Worm (Caenorhabditis elegans) whole organism, L1 larva: ENCODE results near the gene C02D5.4.

Source experiments
- C34B4.2 ChIP-seq: sonication (generic microtip); optimal IDR thresholded peaks from 2 replicates; lab custom pipeline; 2017; ENCODE audit warnings: mild to moderate bottlenecking, missing genetic modification characterization, missing compliant biosample characterization
- F16B12.6 ChIP-seq: fragments of 150-350 bp; optimal IDR thresholded peaks from 2 replicates; lab custom pipeline; 2014; ENCODE audit warnings: missing biosample characterization, missing genetic modification characterization
- Y116A8C.19 ChIP-seq: sonication (generic microtip); optimal IDR thresholded peaks from 2 replicates; lab custom pipeline; 2016; ENCODE audit warnings: missing compliant biosample characterization, missing genetic modification characterization, borderline replicate concordance
- aha-1 ChIP-seq: fragments of 150-350 bp; optimal IDR thresholded peaks from 2 replicates; lab custom pipeline; 2014; ENCODE audit warnings: missing biosample characterization, missing genetic modification characterization
- alr-1 ChIP-seq: fragments of 200-800 bp; sonication (Bioruptor generic); optimal IDR thresholded peaks from 2 replicates; lab custom pipeline; 2018; ENCODE audit warnings: borderline replicate concordance, mild to moderate bottlenecking, missing genetic modification characterization, missing compliant biosample characterization
- aly-2 ChIP-seq: fragments of 150-350 bp; optimal IDR thresholded peaks from 2 replicates; lab custom pipeline; 2014; ENCODE audit warnings: missing biosample characterization, missing genetic modification characterization
- blmp-1 ChIP-seq: fragments of 150-350 bp; optimal IDR thresholded peaks from 2 replicates; lab custom pipeline; 2014; ENCODE audit warnings: missing biosample characterization, missing genetic modification characterization
- ceh-63 ChIP-seq: fragments of 200-800 bp; sonication (Bioruptor generic); optimal IDR thresholded peaks from 2 replicates; lab custom pipeline; 2018; ENCODE audit warnings: mild to moderate bottlenecking, missing genetic modification characterization, missing compliant biosample characterization
- ceh-82 ChIP-seq, 3 experiments: fragments of 150-350 bp in 1 of 3; sonication (generic microtip) in 2 of 3; optimal IDR thresholded peaks; 2 replicates each; lab custom pipeline; 2014 to 2017; ENCODE audit warnings: missing biosample characterization in 3 of 3, missing genetic modification characterization in 3 of 3
- dpl-1 ChIP-seq, 3 experiments: fragments of 150-350 bp in 2 of 3; sonication (generic microtip) in 1 of 3; optimal IDR thresholded peaks; 2 replicates each; lab custom pipeline; 2014 to 2017; ENCODE audit warnings: missing biosample characterization in 3 of 3, missing genetic modification characterization in 3 of 3, missing genetic modification reagents in 3 of 3
- dsc-1 ChIP-seq: sonication (generic microtip); optimal IDR thresholded peaks from 2 replicates; lab custom pipeline; 2016; ENCODE audit warnings: mild to moderate bottlenecking, missing genetic modification characterization, missing compliant biosample characterization
- efl-1 ChIP-seq, 4 experiments: fragments of 150-350 bp; optimal IDR thresholded peaks in 3 of 4; peaks in 1 of 4; 1 replicate in 1 of 4; 2 replicates in 3 of 4; lab custom pipeline; 2014; ENCODE audit warnings: missing biosample characterization in 2 of 4, missing genetic modification characterization in 2 of 4, missing genetic modification reagents in 2 of 4
- efl-3 ChIP-seq: fragments of 200-800 bp; sonication (Bioruptor generic); optimal IDR thresholded peaks from 2 replicates; lab custom pipeline; 2018; ENCODE audit warnings: mild to moderate bottlenecking, missing genetic modification characterization, missing compliant biosample characterization
- egl-13 ChIP-seq: sonication (generic microtip); optimal IDR thresholded peaks from 2 replicates; lab custom pipeline; 2016; ENCODE audit warnings: missing genotype, missing genetic modification reagents, missing genetic modification characterization, missing compliant biosample characterization
- egl-27 ChIP-seq, 2 experiments: fragments of 150-350 bp in 1 of 2; sonication (generic microtip); optimal IDR thresholded peaks; 3 replicates each; lab custom pipeline; 2017 to 2018; ENCODE audit warnings: missing biosample characterization in 2 of 2, missing genetic modification characterization in 2 of 2, missing genetic modification reagents in 2 of 2
- ets-5 ChIP-seq: fragments of 200-800 bp; sonication (Bioruptor generic); IDR thresholded peaks from 2 replicates; pipeline ENCODE4 v1.3.6; 2022; ENCODE audit warnings: missing genetic modification characterization, missing compliant biosample characterization
- fkh-4 ChIP-seq: sonication (generic microtip); optimal IDR thresholded peaks from 2 replicates; lab custom pipeline; 2016; ENCODE audit warnings: missing compliant biosample characterization, missing genetic modification characterization, borderline replicate concordance
- fkh-8 ChIP-seq: sonication (generic microtip); optimal IDR thresholded peaks from 2 replicates; lab custom pipeline; 2016; ENCODE audit warnings: mild to moderate bottlenecking, missing genetic modification characterization, missing compliant biosample characterization
- fos-1 ChIP-seq: fragments of 150-350 bp; optimal IDR thresholded peaks from 2 replicates; lab custom pipeline; 2014; ENCODE audit warnings: missing biosample characterization, missing genetic modification characterization
- hlh-17 ChIP-seq: fragments of 200-800 bp; sonication (Bioruptor generic); optimal IDR thresholded peaks from 2 replicates; lab custom pipeline; 2018; ENCODE audit warnings: missing genetic modification characterization, mild to moderate bottlenecking, missing compliant biosample characterization, moderate library complexity, borderline replicate concordance
- hlh-4 ChIP-seq: sonication (generic microtip); optimal IDR thresholded peaks from 2 replicates; lab custom pipeline; 2016; ENCODE audit warnings: mild to moderate bottlenecking, missing genetic modification characterization, missing compliant biosample characterization
- hpl-2 ChIP-seq: fragments of 150-350 bp; optimal IDR thresholded peaks from 2 replicates; lab custom pipeline; 2014; ENCODE audit warnings: missing biosample characterization, missing genetic modification reagents, missing genetic modification characterization
- irx-1 ChIP-seq: sonication (generic microtip); optimal IDR thresholded peaks from 2 replicates; lab custom pipeline; 2016; ENCODE audit warnings: missing genetic modification characterization, missing compliant biosample characterization
- jun-1 ChIP-seq: fragments of 150-350 bp; optimal IDR thresholded peaks from 2 replicates; lab custom pipeline; 2014; ENCODE audit warnings: missing biosample characterization, missing genetic modification reagents, missing genetic modification characterization
- lin-14 ChIP-seq: fragments of 200-800 bp; sonication (Bioruptor generic); optimal IDR thresholded peaks from 2 replicates; lab custom pipeline; 2018; ENCODE audit warnings: mild to moderate bottlenecking, missing genetic modification characterization, moderate library complexity, missing compliant biosample characterization
- lin-15B ChIP-seq: fragments of 150-350 bp; sonication (generic microtip); optimal IDR thresholded peaks from 3 replicates; lab custom pipeline; 2014; ENCODE audit warnings: missing biosample characterization, missing genetic modification characterization
- lin-35 ChIP-seq, 2 experiments: fragments of 150-350 bp; optimal IDR thresholded peaks; 2 replicates each; lab custom pipeline; 2014; ENCODE audit warnings: missing biosample characterization in 2 of 2, missing genetic modification characterization in 2 of 2, missing genetic modification reagents in 2 of 2
- lin-39 ChIP-seq: fragments of 150-350 bp; optimal IDR thresholded peaks from 2 replicates; lab custom pipeline; 2014; ENCODE audit warnings: missing biosample characterization, missing genetic modification reagents, missing genetic modification characterization
- mdl-1 ChIP-seq, 2 experiments: fragments of 150-350 bp; optimal IDR thresholded peaks; 2 replicates each; lab custom pipeline; 2014 to 2017; ENCODE audit warnings: missing biosample characterization in 2 of 2, missing genetic modification characterization in 2 of 2, inconsistent platforms in 1 of 2
- nhr-12 ChIP-seq: sonication (generic microtip); optimal IDR thresholded peaks from 2 replicates; lab custom pipeline; 2017; ENCODE audit warnings: missing biosample characterization, missing genetic modification characterization
- nhr-20 ChIP-seq: sonication (generic microtip); optimal IDR thresholded peaks from 2 replicates; lab custom pipeline; 2016; ENCODE audit warnings: mild to moderate bottlenecking, missing genetic modification characterization, missing compliant biosample characterization
- nhr-237 ChIP-seq: fragments of 150-350 bp; optimal IDR thresholded peaks from 2 replicates; lab custom pipeline; 2014; ENCODE audit warnings: missing biosample characterization, missing genetic modification characterization
- nhr-47 ChIP-seq: sonication (generic microtip); optimal IDR thresholded peaks from 2 replicates; lab custom pipeline; 2016; ENCODE audit warnings: mild to moderate bottlenecking, missing genetic modification characterization, moderate library complexity, missing compliant biosample characterization
- nhr-76 ChIP-seq: sonication (generic microtip); optimal IDR thresholded peaks from 2 replicates; lab custom pipeline; 2017; ENCODE audit warnings: missing biosample characterization, missing genetic modification characterization
- pax-3 ChIP-seq: fragments of 200-800 bp; sonication (Bioruptor generic); optimal IDR thresholded peaks from 2 replicates; lab custom pipeline; 2018; ENCODE audit warnings: mild to moderate bottlenecking, missing genetic modification characterization, moderate library complexity, missing compliant biosample characterization
- pqm-1 ChIP-seq: sonication (generic microtip); optimal IDR thresholded peaks from 3 replicates; lab custom pipeline; 2017; ENCODE audit warnings: missing biosample characterization, missing genetic modification characterization
- rnt-1 ChIP-seq: sonication (generic microtip); optimal IDR thresholded peaks from 2 replicates; lab custom pipeline; 2016; ENCODE audit warnings: mild to moderate bottlenecking, missing genetic modification characterization, moderate library complexity, missing compliant biosample characterization
- snpc-4 ChIP-seq: fragments of 150-350 bp; optimal IDR thresholded peaks from 2 replicates; lab custom pipeline; 2014; ENCODE audit warnings: missing biosample characterization, missing genetic modification characterization
- snu-23 ChIP-seq: sonication (generic microtip); optimal IDR thresholded peaks from 2 replicates; lab custom pipeline; 2016; ENCODE audit warnings: missing genetic modification characterization, missing compliant biosample characterization
- sptf-1 ChIP-seq: fragments of 150-350 bp; optimal IDR thresholded peaks from 2 replicates; lab custom pipeline; 2014; ENCODE audit warnings: missing biosample characterization, missing genetic modification characterization
- sup-37 ChIP-seq: fragments of 200-800 bp; sonication (Bioruptor generic); optimal IDR thresholded peaks from 2 replicates; lab custom pipeline; 2018; ENCODE audit warnings: mild to moderate bottlenecking, missing genetic modification characterization, missing compliant biosample characterization
- tbx-2 ChIP-seq: sonication (generic microtip); optimal IDR thresholded peaks from 2 replicates; lab custom pipeline; 2016; ENCODE audit warnings: missing genetic modification characterization, missing compliant biosample characterization
- tlp-1 ChIP-seq: fragments of 150-350 bp; optimal IDR thresholded peaks from 2 replicates; lab custom pipeline; 2014; ENCODE audit warnings: missing biosample characterization, missing genetic modification characterization
- unc-30 ChIP-seq: sonication (generic microtip); optimal IDR thresholded peaks from 2 replicates; lab custom pipeline; 2017; ENCODE audit warnings: missing biosample characterization, missing genetic modification characterization
- unc-62 ChIP-seq: fragments of 150-350 bp; optimal IDR thresholded peaks from 2 replicates; lab custom pipeline; 2014; ENCODE audit warnings: missing biosample characterization, missing genetic modification reagents, missing genetic modification characterization
- unc-86 ChIP-seq: sonication (generic microtip); optimal IDR thresholded peaks from 2 replicates; lab custom pipeline; 2016; ENCODE audit warnings: missing genetic modification characterization, missing compliant biosample characterization
- xbp-1 ChIP-seq: sonication (generic microtip); optimal IDR thresholded peaks from 2 replicates; lab custom pipeline; 2016; ENCODE audit warnings: missing genetic modification characterization, missing compliant biosample characterization
- ztf-11 ChIP-seq, 2 experiments: sonication (generic microtip); optimal IDR thresholded peaks; 2 replicates each; lab custom pipeline; 2016 to 2017; ENCODE audit warnings: missing genetic modification characterization in 2 of 2, missing biosample characterization in 1 of 2, missing compliant biosample characterization in 1 of 2
- ztf-4 ChIP-seq: fragments of 150-350 bp; optimal IDR thresholded peaks from 2 replicates; lab custom pipeline; 2014; ENCODE audit warnings: missing biosample characterization, missing genetic modification characterization

The C02D5.4 gene

DNA sequence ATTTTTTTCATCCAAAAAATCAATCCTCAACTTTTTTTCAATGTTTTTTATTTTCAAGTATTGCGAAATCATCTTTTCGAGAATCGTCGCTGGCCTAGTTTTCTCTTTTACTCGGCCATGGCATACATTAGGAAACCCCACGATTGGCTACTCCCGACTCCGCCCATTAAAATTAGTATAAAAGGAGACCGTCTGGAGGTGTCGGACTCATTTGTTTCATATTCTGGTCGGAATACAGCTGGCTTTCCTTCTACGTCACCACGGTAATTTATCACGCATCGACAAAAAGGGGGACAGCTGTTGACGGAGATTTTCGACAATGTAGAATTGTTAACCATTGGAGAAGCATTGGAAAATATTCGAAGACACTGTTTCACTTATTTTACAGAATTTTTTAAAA is 23.0 kb upstream of the C02D5.4 start (continued):
- TF ChIP-seq lin-14 (peak; percentile 86), sup-37 (GFP tag; lab: Kevin White, UChicago) (no peak), ceh-63 (GFP tag; lab: Kevin White, UChicago) (no peak), aha-1 (no peak), ceh-82 (tag; optimal IDR thresholded peaks at IDR 0.05; lab: Kevin White, UChicago) (peak in 2 of 3 experiments; percentile 48 to 53), fkh-4 (peak; percentile 83), ets-5 (GFP tag; lab: Robert Waterston, UW) (no peak), F16B12.6 (tag; lab: Kevin White, UChicago) (no peak), fkh-8 (tag; lab: Kevin White, UChicago) (peak; percentile 79), mdl-1 (tag; optimal IDR thresholded peaks at IDR 0.05; lab: Kevin White, UChicago) (peak in 1 of 2 experiments; percentile 21), lin-39 (tag; lab: Kevin White, UChicago) (peak; percentile 47), dsc-1 (peak; percentile 67), efl-1 (optimal IDR thresholded peaks at IDR 0.05; lab: Kevin White, UChicago) (peak; percentile 58 to 66), efl-1 (GFP tag; optimal IDR thresholded peaks at IDR 0.05 in 1 of 2; lab: Kevin White, UChicago) (peak; percentile 68 to 94), snu-23 (peak; percentile 71), snpc-4 (tag; lab: Kevin White, UChicago) (peak; percentile 39), egl-13 (peak; percentile 82), ztf-11 (tag; optimal IDR thresholded peaks at IDR 0.05; lab: Kevin White, UChicago) (peak in 1 of 2 experiments; percentile 90), tbx-2 (tag; lab: Kevin White, UChicago) (peak; percentile 81), pax-3 (peak; percentile 65), dpl-1 (GFP tag; optimal IDR thresholded peaks at IDR 0.05; lab: Kevin White, UChicago) (peak; percentile 28 to 71 (median 41)), rnt-1 (peak; percentile 89), blmp-1 (tag; lab: Kevin White, UChicago) (peak; percentile 64), alr-1 (no peak), C34B4.2 (tag; lab: Kevin White, UChicago) (no peak), unc-86 (peak; percentile 86), hlh-17 (GFP tag; lab: Kevin White, UChicago) (no peak), lin-35 (GFP tag; optimal IDR thresholded peaks at IDR 0.05; lab: Kevin White, UChicago) (peak; percentile 21 to 68), nhr-12 (tag; lab: Kevin White, UChicago) (no peak), lin-15B (tag; lab: Kevin White, UChicago) (peak; percentile 33), unc-62 (GFP tag; lab: Kevin White, UChicago) (no peak), nhr-20 (tag; lab: Kevin White, UChicago) (peak; percentile 73), egl-27 (tag; optimal IDR thresholded peaks at IDR 0.05; lab: Kevin White, UChicago) (no peak), sptf-1 (tag; lab: Kevin White, UChicago) (no peak), hpl-2 (no peak), xbp-1 (peak; percentile 86), irx-1 (tag; lab: Kevin White, UChicago) (peak; percentile 88), Y116A8C.19 (tag; lab: Kevin White, UChicago) (no peak), jun-1 (peak; percentile 43), ztf-4 (tag; lab: Kevin White, UChicago) (no peak), fos-1 (tag; lab: Kevin White, UChicago) (no peak), efl-3 (GFP tag; lab: Kevin White, UChicago) (peak; percentile 19), aly-2 (tag; lab: Kevin White, UChicago) (peak; percentile 40), unc-30 (tag; lab: Kevin White, UChicago) (no peak), nhr-76 (tag; lab: Kevin White, UChicago) (no peak), nhr-47 (tag; lab: Kevin White, UChicago) (peak; percentile 85), nhr-237 (peak; percentile 39), tlp-1 (no peak), pqm-1 (no peak), hlh-4 (no peak)
